Worm (Caenorhabditis elegans) whole organism, young adult: ENCODE measurements around the gene F29B9.7.

ENCODE experiments used
- B0019.2 ChIP-seq: fragments of 200-800 bp; sonication (Bioruptor generic); conservative IDR thresholded peaks from 2 replicates; pipeline ENCODE4 v1.3.6; 2022; ENCODE audit warnings: missing genetic modification reagents, missing genetic modification characterization, missing compliant biosample characterization
- F22D6.2 ChIP-seq: sonication (generic microtip); optimal IDR thresholded peaks from 2 replicates; lab custom pipeline; 2016; ENCODE audit warnings: mild to moderate bottlenecking, missing genetic modification characterization, missing compliant biosample characterization
- ama-1 ChIP-seq, 3 experiments: fragments of 150-350 bp in 1 of 3; sonication (generic microtip) in 2 of 3; optimal IDR thresholded peaks; 2 replicates each; lab custom pipeline; 2014 to 2018; ENCODE audit warnings: missing biosample characterization in 2 of 3, missing genetic modification characterization in 2 of 3, missing genetic modification reagents in 2 of 3
- aptf-3 ChIP-seq: fragments of 200-800 bp; sonication (Bioruptor generic); IDR thresholded peaks from 2 replicates; pipeline ENCODE4 v1.3.6; 2022; ENCODE audit warnings: missing genetic modification characterization, missing compliant biosample characterization
- chd-7 ChIP-seq: sonication (generic microtip); optimal IDR thresholded peaks from 2 replicates; lab custom pipeline; 2016; ENCODE audit warnings: mild to moderate bottlenecking, missing genetic modification characterization, moderate library complexity, missing compliant biosample characterization
- fkh-3 ChIP-seq: sonication (generic microtip); optimal IDR thresholded peaks from 2 replicates; lab custom pipeline; 2016; ENCODE audit warnings: mild to moderate bottlenecking, missing genetic modification characterization, missing compliant biosample characterization
- mel-28 ChIP-seq: sonication (generic microtip); optimal IDR thresholded peaks from 2 replicates; lab custom pipeline; 2016; ENCODE audit warnings: borderline replicate concordance, mild to moderate bottlenecking, missing genetic modification characterization, missing compliant biosample characterization
- sea-2 ChIP-seq: fragments of 200-800 bp; sonication (Bioruptor generic); IDR thresholded peaks from 2 replicates; pipeline ENCODE4 v1.3.6; 2022; ENCODE audit warnings: missing genetic modification characterization, missing compliant biosample characterization

- TF ChIP-seq B0019.2 (no peak), ama-1 (optimal IDR thresholded peaks at IDR 0.05; lab: Kevin White, UChicago) (no peak), ama-1 (GFP tag; optimal IDR thresholded peaks at IDR 0.05; lab: Kevin White, UChicago) (no peak), sea-2 (GFP tag; lab: Robert Waterston, UW) (no peak), mel-28 (tag; lab: Kevin White, UChicago) (no peak), aptf-3 (GFP tag; lab: Robert Waterston, UW) (no peak), F22D6.2 (tag; lab: Kevin White, UChicago) (no peak), fkh-3 (tag; lab: Kevin White, UChicago) (no peak), chd-7 (tag; lab: Kevin White, UChicago) (no peak)
Observed at ce11 chrIV:4645243-4645642, 4.3 kb upstream of the F29B9.7 start.
